Worm (Caenorhabditis elegans): ENCODE measurements around the gene F02C9.2.

- TF ChIP-seq daf-8 (GFP tag; IDR thresholded peaks at IDR 0.05) (no peak), egl-27 (tag; optimal IDR thresholded peaks at IDR 0.05) (no peak), ztf-11 (tag; optimal IDR thresholded peaks at IDR 0.05) (no peak), mdl-1 (tag; optimal IDR thresholded peaks at IDR 0.05) (no peak)
Measured at ce11 chrV:3122403-3122802, 11.1 kb upstream of the F02C9.2 start.
